Fruit fly (Drosophila melanogaster) whole organism: Measurements from ENCODE around the gene rdgA.

Experiments
- CG8478 ChIP-seq: fragments of >200 bp; optimal IDR thresholded peaks from 2 replicates; lab custom pipeline; 2018; ENCODE audit warnings: inconsistent platforms
- Dll ChIP-seq: fragments of >200 bp; optimal IDR thresholded peaks from 2 replicates; lab custom pipeline; 2017
- EcR ChIP-seq, 2 experiments: fragments of >200 bp; optimal IDR thresholded peaks; 2 replicates each; lab custom pipeline; 2017; ENCODE audit warnings: missing biosample characterization in 2 of 2, missing genetic modification characterization in 2 of 2, missing genetic modification reagents in 2 of 2
- pan ChIP-seq: fragments of >200 bp; optimal IDR thresholded peaks from 2 replicates; lab custom pipeline; 2017
- psq ChIP-seq: fragments of >200 bp; optimal IDR thresholded peaks from 2 replicates; lab custom pipeline; 2017
- usp ChIP-seq: fragments of >200 bp; optimal IDR thresholded peaks from 2 replicates; lab custom pipeline; 2017; ENCODE audit warnings: missing biosample characterization, missing genetic modification characterization, mixed read lengths

Gene rdgA

dm6 chrX:9029900-9030373, 123.1 kb downstream of the rdgA start, which contains the start of gene Nost:
Gene Nost, plus strand, starts transcription at chrX:9030205.
- TF ChIP-seq psq (lab: Kevin White, UChicago) (no peak), CG8478 (lab: Kevin White, UChicago) (no peak), pan (lab: Kevin White, UChicago) (no peak), usp (no peak), Dll (lab: Kevin White, UChicago) (no peak), EcR (GFP tag; optimal IDR thresholded peaks at IDR 0.05; lab: Kevin White, UChicago) (no peak)

dm6 chrX:9036113-9036512, 129.2 kb downstream of the rdgA start:
- TF ChIP-seq psq (lab: Kevin White, UChicago) (no peak), pan (lab: Kevin White, UChicago) (no peak), EcR (GFP tag; optimal IDR thresholded peaks at IDR 0.05; lab: Kevin White, UChicago) (no peak), Dll (lab: Kevin White, UChicago) (no peak), usp (no peak), CG8478 (lab: Kevin White, UChicago) (no peak)

- TF ChIP-seq Dll (lab: Kevin White, UChicago) (no peak), usp (no peak), pan (lab: Kevin White, UChicago) (no peak), psq (lab: Kevin White, UChicago) (no peak), EcR (GFP tag; optimal IDR thresholded peaks at IDR 0.05; lab: Kevin White, UChicago) (no peak)
Observed at dm6 chrX:9038778-9039177, 131.9 kb downstream of the rdgA start.

- no peak for TF ChIP-seq CG8478 (lab: Kevin White, UChicago)
- TF ChIP-seq EcR (GFP tag; optimal IDR thresholded peaks at IDR 0.05; lab: Kevin White, UChicago), result no peak
- no peak for TF ChIP-seq psq (lab: Kevin White, UChicago)
- no peak for TF ChIP-seq Dll (lab: Kevin White, UChicago)
- no peak for TF ChIP-seq pan (lab: Kevin White, UChicago)
- no peak for TF ChIP-seq usp
Observed at dm6 chrX:9040855-9041254, 134.0 kb downstream of the rdgA start.

dm6 chrX:9041789-9042456, 135.1 kb downstream of the rdgA start:
- no peak for TF ChIP-seq EcR (GFP tag; optimal IDR thresholded peaks at IDR 0.05; lab: Kevin White, UChicago)
- TF ChIP-seq psq (lab: Kevin White, UChicago), result no peak
- TF ChIP-seq CG8478 (lab: Kevin White, UChicago), result no peak
- no peak for TF ChIP-seq pan (lab: Kevin White, UChicago)
- no peak for TF ChIP-seq Dll (lab: Kevin White, UChicago)
- no peak for TF ChIP-seq usp

- TF ChIP-seq Dll (lab: Kevin White, UChicago), result peak; percentile 88
- TF ChIP-seq CG8478 (lab: Kevin White, UChicago), result peak; percentile 84
- TF ChIP-seq psq (lab: Kevin White, UChicago), result no peak
- no peak for TF ChIP-seq pan (lab: Kevin White, UChicago)
- TF ChIP-seq EcR (GFP tag; optimal IDR thresholded peaks at IDR 0.05; lab: Kevin White, UChicago), result no peak
- TF ChIP-seq usp, result no peak
Observed at dm6 chrX:9042457-9043045, 135.7 kb downstream of the rdgA start.

dm6 chrX:9043711-9044505, 137.0 kb downstream of the rdgA start:
- TF ChIP-seq pan (lab: Kevin White, UChicago) (no peak), EcR (GFP tag; optimal IDR thresholded peaks at IDR 0.05; lab: Kevin White, UChicago) (no peak), usp (no peak), psq (lab: Kevin White, UChicago) (no peak)

- no peak for TF ChIP-seq psq (lab: Kevin White, UChicago)
- no peak for TF ChIP-seq CG8478 (lab: Kevin White, UChicago)
- no peak for TF ChIP-seq Dll (lab: Kevin White, UChicago)
- TF ChIP-seq pan (lab: Kevin White, UChicago), result no peak
- no peak for TF ChIP-seq EcR (GFP tag; optimal IDR thresholded peaks at IDR 0.05; lab: Kevin White, UChicago)
- TF ChIP-seq usp, result no peak
Observed at dm6 chrX:9044857-9045256, 138.0 kb downstream of the rdgA start.

dm6 chrX:9046383-9046941, 139.6 kb downstream of the rdgA start:
- TF ChIP-seq EcR (GFP tag; optimal IDR thresholded peaks at IDR 0.05; lab: Kevin White, UChicago), result no peak
- TF ChIP-seq Dll (lab: Kevin White, UChicago), result no peak
- TF ChIP-seq usp, result no peak
- no peak for TF ChIP-seq psq (lab: Kevin White, UChicago)
- no peak for TF ChIP-seq pan (lab: Kevin White, UChicago)
- TF ChIP-seq CG8478 (lab: Kevin White, UChicago), result no peak

- TF ChIP-seq CG8478 (lab: Kevin White, UChicago), result no peak
- TF ChIP-seq usp, result no peak
- no peak for TF ChIP-seq psq (lab: Kevin White, UChicago)
Observed at dm6 chrX:9046986-9047385, 140.1 kb downstream of the rdgA start.

dm6 chrX:9047725-9048384, 141.0 kb downstream of the rdgA start:
- TF ChIP-seq psq (lab: Kevin White, UChicago) (no peak), usp (no peak), Dll (lab: Kevin White, UChicago) (no peak), EcR (GFP tag; optimal IDR thresholded peaks at IDR 0.05; lab: Kevin White, UChicago) (no peak), pan (lab: Kevin White, UChicago) (no peak), CG8478 (lab: Kevin White, UChicago) (no peak)
